Worm (Caenorhabditis elegans) whole organism, L3 larva: ENCODE data around the gene cpx-2.

Experiments
- ceh-28 ChIP-seq: fragments of 150-350 bp; optimal IDR thresholded peaks from 2 replicates; lab custom pipeline; 2014; ENCODE audit warnings: missing biosample characterization, missing genetic modification reagents, missing genetic modification characterization
- daf-12 ChIP-seq: fragments of 150-350 bp; optimal IDR thresholded peaks from 2 replicates; lab custom pipeline; 2014; ENCODE audit warnings: missing biosample characterization, missing genetic modification reagents, missing genetic modification characterization
- egl-27 ChIP-seq: sonication (generic microtip); optimal IDR thresholded peaks from 4 replicates; lab custom pipeline; 2017; ENCODE audit warnings: missing biosample characterization, missing genetic modification reagents, missing genetic modification characterization
- egl-5 ChIP-seq: fragments of 150-350 bp; optimal IDR thresholded peaks from 2 replicates; lab custom pipeline; 2017; ENCODE audit warnings: missing biosample characterization, missing genetic modification reagents, missing genetic modification characterization, inconsistent platforms
- elt-1 ChIP-seq: fragments of 150-350 bp; optimal IDR thresholded peaks from 2 replicates; lab custom pipeline; 2014; ENCODE audit warnings: missing biosample characterization, missing genetic modification characterization
- eor-1 ChIP-seq, 2 experiments: fragments of 150-350 bp; optimal IDR thresholded peaks; 2 replicates each; lab custom pipeline; 2014 to 2018; ENCODE audit warnings: missing biosample characterization in 2 of 2, missing genetic modification characterization in 2 of 2
- hmg-11 ChIP-seq: sonication (generic microtip); optimal IDR thresholded peaks from 2 replicates; lab custom pipeline; 2016; ENCODE audit warnings: missing genetic modification characterization, missing compliant biosample characterization
- lin-39 ChIP-seq: fragments of 150-350 bp; optimal IDR thresholded peaks from 2 replicates; lab custom pipeline; 2018; ENCODE audit warnings: missing biosample characterization, missing genetic modification reagents, missing genetic modification characterization
- mdl-1 ChIP-seq: fragments of 150-350 bp; optimal IDR thresholded peaks from 2 replicates; lab custom pipeline; 2014; ENCODE audit warnings: missing biosample characterization, missing genetic modification characterization
- nfya-1 ChIP-seq: sonication (generic microtip); optimal IDR thresholded peaks from 2 replicates; lab custom pipeline; 2017; ENCODE audit warnings: missing genetic modification characterization, mild to moderate bottlenecking, missing compliant biosample characterization, antibody characterized with exemption, moderate library complexity; ENCODE audit not compliant: insufficient read depth
- nhr-12 ChIP-seq: fragments of 150-350 bp; optimal IDR thresholded peaks from 2 replicates; lab custom pipeline; 2014; ENCODE audit warnings: missing biosample characterization, missing genetic modification characterization
- nhr-237 ChIP-seq: fragments of 150-350 bp; optimal IDR thresholded peaks from 2 replicates; lab custom pipeline; 2014; ENCODE audit warnings: missing biosample characterization, missing genetic modification characterization
- nhr-25 ChIP-seq: sonication (generic microtip); optimal IDR thresholded peaks from 2 replicates; lab custom pipeline; 2017; ENCODE audit warnings: missing biosample characterization, missing genetic modification characterization
- nhr-28 ChIP-seq: fragments of 150-350 bp; optimal IDR thresholded peaks from 2 replicates; lab custom pipeline; 2014; ENCODE audit warnings: missing biosample characterization, missing genetic modification characterization
- nhr-43 ChIP-seq: sonication (generic microtip); optimal IDR thresholded peaks from 2 replicates; lab custom pipeline; 2016; ENCODE audit warnings: mild to moderate bottlenecking, missing genetic modification characterization, missing compliant biosample characterization; ENCODE audit not compliant: poor library complexity, severe bottlenecking
- nhr-76 ChIP-seq: fragments of 150-350 bp; sonication (generic microtip); optimal IDR thresholded peaks from 5 replicates; lab custom pipeline; 2014; ENCODE audit warnings: missing biosample characterization, missing genetic modification characterization
- pqm-1 ChIP-seq: fragments of 150-350 bp; optimal IDR thresholded peaks from 2 replicates; lab custom pipeline; 2017; ENCODE audit warnings: missing biosample characterization, missing genetic modification characterization, inconsistent platforms
- skn-1 ChIP-seq: fragments of 150-350 bp; optimal IDR thresholded peaks from 2 replicates; lab custom pipeline; 2014; ENCODE audit warnings: missing biosample characterization, missing genetic modification characterization
- tbx-2 ChIP-seq: sonication (generic microtip); optimal IDR thresholded peaks from 2 replicates; lab custom pipeline; 2016; ENCODE audit warnings: mild to moderate bottlenecking, missing genetic modification characterization, missing compliant biosample characterization
- unc-39 ChIP-seq: sonication (generic microtip); optimal IDR thresholded peaks from 4 replicates; lab custom pipeline; 2017; ENCODE audit warnings: missing biosample characterization, missing genetic modification characterization
- unc-62 ChIP-seq: fragments of 150-350 bp; sonication (generic microtip); optimal IDR thresholded peaks from 4 replicates; lab custom pipeline; 2014; ENCODE audit warnings: missing biosample characterization, missing genetic modification reagents, missing genetic modification characterization
- zag-1 ChIP-seq: fragments of 150-350 bp; optimal IDR thresholded peaks from 2 replicates; lab custom pipeline; 2014; ENCODE audit warnings: missing biosample characterization, missing genetic modification characterization
- ztf-11 ChIP-seq: fragments of 150-350 bp; optimal IDR thresholded peaks from 2 replicates; lab custom pipeline; 2014; ENCODE audit warnings: missing biosample characterization, missing genetic modification characterization
- ztf-4 ChIP-seq: fragments of 150-350 bp; optimal IDR thresholded peaks from 2 replicates; lab custom pipeline; 2014; ENCODE audit warnings: missing biosample characterization, missing genetic modification characterization

cpx-2 gene

ce11 chrX:13034333-13034732 lies 36.7 kb downstream of the cpx-2 start:
- TF ChIP-seq nhr-25 (no peak), nfya-1 (tag; lab: Kevin White, UChicago) (no peak), nhr-28 (no peak), lin-39 (tag; lab: Kevin White, UChicago) (no peak), egl-5 (tag; lab: Kevin White, UChicago) (no peak), zag-1 (tag; lab: Kevin White, UChicago) (no peak)
- TF ChIP-seq, all 47 proteins: peak for 0

ce11 chrX:13033850-13034249 lies 37.2 kb downstream of the cpx-2 start:
- no peak for TF ChIP-seq hmg-11 (tag; lab: Kevin White, UChicago)
- no peak for TF ChIP-seq eor-1 (tag; optimal IDR thresholded peaks at IDR 0.05; lab: Kevin White, UChicago)
- TF ChIP-seq nhr-28, result no peak
- TF ChIP-seq elt-1 (tag; lab: Kevin White, UChicago), result no peak
- no peak for TF ChIP-seq unc-39 (tag; lab: Kevin White, UChicago)
- TF ChIP-seq unc-62 (GFP tag; lab: Kevin White, UChicago), result no peak
- TF ChIP-seq nhr-237, result no peak
- no peak for TF ChIP-seq ceh-28 (tag; lab: Kevin White, UChicago)
- TF ChIP-seq nhr-43 (tag; lab: Kevin White, UChicago), result no peak
- TF ChIP-seq ztf-4 (tag; lab: Kevin White, UChicago), result no peak

ce11 chrX:13032610-13033009 lies 38.4 kb downstream of the cpx-2 start, which contains the start of gene npr-10:
TSS of gene npr-10 (minus strand) at chrX:13032710.
- TF ChIP-seq nhr-43 (tag; lab: Kevin White, UChicago), result no peak
- no peak for TF ChIP-seq tbx-2 (tag; lab: Kevin White, UChicago)

ce11 chrX:13021446-13021845 lies 49.6 kb downstream of the cpx-2 start:
- no peak for TF ChIP-seq nhr-43 (tag; lab: Kevin White, UChicago)
- TF ChIP-seq mdl-1 (tag; lab: Kevin White, UChicago), result no peak
- no peak for TF ChIP-seq nhr-76
- TF ChIP-seq elt-1 (tag; lab: Kevin White, UChicago), result no peak
- TF ChIP-seq hmg-11 (tag; lab: Kevin White, UChicago), result no peak
- TF ChIP-seq ztf-11 (tag; lab: Kevin White, UChicago), result no peak
- TF ChIP-seq ztf-4 (tag; lab: Kevin White, UChicago), result no peak
- TF ChIP-seq skn-1, result no peak
- no peak for TF ChIP-seq daf-12 (tag; lab: Kevin White, UChicago)
- no peak for TF ChIP-seq nhr-12 (tag; lab: Kevin White, UChicago)
- no peak for TF ChIP-seq egl-5 (tag; lab: Kevin White, UChicago)
- TF ChIP-seq pqm-1 (tag; lab: Kevin White, UChicago), result no peak
- no peak for TF ChIP-seq egl-27
